Worm (Caenorhabditis elegans) whole organism, young adult: ENCODE results near the gene rol-6.
A peak's percentile ranks its signal among the peaks of the same experiment; 100 is the strongest.

Source experiments
- B0035.1 ChIP-seq: sonication (generic microtip); optimal IDR thresholded peaks from 2 replicates; lab custom pipeline; 2016; ENCODE audit warnings: missing genetic modification characterization, mild to moderate bottlenecking, missing compliant biosample characterization, missing genotype, missing genetic modification reagents
- B0336.3 ChIP-seq: fragments of 200-800 bp; sonication (Bioruptor generic); IDR thresholded peaks from 2 replicates; pipeline ENCODE4 v1.3.6; 2022; ENCODE audit warnings: missing genetic modification characterization, missing compliant biosample characterization
- F33H1.4 ChIP-seq: fragments of 200-800 bp; sonication (Bioruptor generic); IDR thresholded peaks from 2 replicates; pipeline ENCODE4 v1.3.6; 2022; ENCODE audit warnings: missing genetic modification reagents, missing genetic modification characterization, missing compliant biosample characterization
- F52B5.7 ChIP-seq: sonication (generic microtip); optimal IDR thresholded peaks from 2 replicates; lab custom pipeline; 2016; ENCODE audit warnings: mild to moderate bottlenecking, missing genetic modification characterization, missing compliant biosample characterization
- F57C9.4 ChIP-seq: sonication (generic microtip); optimal IDR thresholded peaks from 2 replicates; lab custom pipeline; 2017; ENCODE audit warnings: mild to moderate bottlenecking, missing genetic modification characterization, missing compliant biosample characterization
- T26A5.8 ChIP-seq: sonication (generic microtip); optimal IDR thresholded peaks from 2 replicates; lab custom pipeline; 2016; ENCODE audit warnings: missing genetic modification characterization, missing compliant biosample characterization
- Y56A3A.18 ChIP-seq: fragments of 200-800 bp; sonication (Bioruptor generic); IDR thresholded peaks from 2 replicates; pipeline ENCODE4 v1.3.6; 2022; ENCODE audit warnings: missing genetic modification reagents, missing genetic modification characterization, missing compliant biosample characterization
- Y67H2A.10 ChIP-seq: fragments of 200-800 bp; sonication (Bioruptor generic); conservative IDR thresholded peaks from 2 replicates; pipeline ENCODE4 v1.3.6; 2022; ENCODE audit warnings: missing genetic modification reagents, missing genetic modification characterization, missing compliant biosample characterization
- akir-1 ChIP-seq: fragments of 200-800 bp; sonication (Bioruptor generic); optimal IDR thresholded peaks from 2 replicates; lab custom pipeline; 2018; ENCODE audit warnings: mild to moderate bottlenecking, missing genetic modification characterization, moderate library complexity, missing compliant biosample characterization
- ama-1 ChIP-seq, 3 experiments: fragments of 150-350 bp in 1 of 3; sonication (generic microtip) in 2 of 3; optimal IDR thresholded peaks; 2 replicates each; lab custom pipeline; 2014 to 2018; ENCODE audit warnings: missing biosample characterization in 2 of 3, missing genetic modification characterization in 2 of 3, missing genetic modification reagents in 2 of 3
- aptf-2 ChIP-seq: fragments of 200-800 bp; sonication (Bioruptor generic); conservative IDR thresholded peaks from 2 replicates; pipeline ENCODE4 v1.3.6; 2022; ENCODE audit warnings: missing genetic modification reagents, missing genetic modification characterization, missing compliant biosample characterization
- attf-5 ChIP-seq: fragments of 200-800 bp; sonication (Bioruptor generic); optimal IDR thresholded peaks from 2 replicates; lab custom pipeline; 2018; ENCODE audit warnings: mild to moderate bottlenecking, missing genetic modification characterization, missing compliant biosample characterization
- bed-1 ChIP-seq: fragments of 200-800 bp; sonication (Bioruptor generic); IDR thresholded peaks from 2 replicates; pipeline ENCODE4 v1.3.6; 2022; ENCODE audit warnings: missing genetic modification reagents, missing genetic modification characterization, missing compliant biosample characterization
- ccch-3 ChIP-seq: fragments of 200-800 bp; sonication (Bioruptor generic); optimal IDR thresholded peaks from 2 replicates; lab custom pipeline; 2018; ENCODE audit warnings: mild to moderate bottlenecking, missing genetic modification characterization, missing compliant biosample characterization
- cebp-1 ChIP-seq, 2 experiments: fragments of 200-800 bp in 1 of 2; sonication (Bioruptor generic) in 1 of 2; sonication (generic microtip) in 1 of 2; IDR thresholded peaks in 1 of 2; optimal IDR thresholded peaks in 1 of 2; 2 replicates each; pipeline versions ENCODE4 v1.3.6 to Lab custom; 2017 to 2022; ENCODE audit warnings: missing compliant biosample characterization in 2 of 2, missing genetic modification characterization in 2 of 2, mild to moderate bottlenecking in 1 of 2, missing genetic modification reagents in 1 of 2, moderate library complexity in 1 of 2
- cebp-2 ChIP-seq: fragments of 200-800 bp; sonication (Bioruptor generic); IDR thresholded peaks from 2 replicates; pipeline ENCODE4 v1.3.6; 2022; ENCODE audit warnings: missing genetic modification characterization, missing compliant biosample characterization
- dpl-1 ChIP-seq: fragments of 150-350 bp; optimal IDR thresholded peaks from 2 replicates; lab custom pipeline; 2014; ENCODE audit warnings: missing biosample characterization, missing genetic modification reagents, missing genetic modification characterization
- efl-1 ChIP-seq: fragments of 150-350 bp; optimal IDR thresholded peaks from 2 replicates; lab custom pipeline; 2014; ENCODE audit warnings: missing biosample characterization, missing genetic modification reagents, missing genetic modification characterization
- egl-18 ChIP-seq: fragments of 200-800 bp; sonication (Bioruptor generic); IDR thresholded peaks from 2 replicates; pipeline ENCODE4 v1.3.6; 2022; ENCODE audit warnings: missing genetic modification reagents, missing genetic modification characterization, missing compliant biosample characterization
- ets-4 ChIP-seq: fragments of 200-800 bp; sonication (Bioruptor generic); optimal IDR thresholded peaks from 2 replicates; lab custom pipeline; 2018; ENCODE audit warnings: mild to moderate bottlenecking, missing genetic modification characterization, missing compliant biosample characterization
- gei-17 ChIP-seq: fragments of 200-800 bp; sonication (Bioruptor generic); optimal IDR thresholded peaks from 2 replicates; lab custom pipeline; 2018; ENCODE audit warnings: mild to moderate bottlenecking, missing genetic modification characterization, missing compliant biosample characterization
- hmg-1.2 ChIP-seq: fragments of 200-800 bp; sonication (Bioruptor generic); IDR thresholded peaks from 2 replicates; pipeline ENCODE4 v1.3.6; 2022; ENCODE audit warnings: missing genetic modification reagents, missing genetic modification characterization, missing compliant biosample characterization
- hrde-1 ChIP-seq: sonication (generic microtip); optimal IDR thresholded peaks from 2 replicates; lab custom pipeline; 2016; ENCODE audit warnings: missing genetic modification characterization, mild to moderate bottlenecking, missing compliant biosample characterization, moderate library complexity, missing genotype, missing genetic modification reagents, borderline replicate concordance
- hsf-1 ChIP-seq: fragments of 200-800 bp; sonication (Bioruptor generic); IDR thresholded peaks from 2 replicates; pipeline ENCODE4 v1.3.6; 2022; ENCODE audit warnings: missing genetic modification reagents, missing genetic modification characterization, missing compliant biosample characterization
- let-607 ChIP-seq, 2 experiments: fragments of 200-800 bp in 1 of 2; sonication (Bioruptor generic) in 1 of 2; sonication (generic microtip) in 1 of 2; optimal IDR thresholded peaks; 2 replicates each; lab custom pipeline; 2016 to 2018; ENCODE audit warnings: mild to moderate bottlenecking in 2 of 2, missing compliant biosample characterization in 2 of 2, missing genetic modification characterization in 2 of 2, moderate library complexity in 2 of 2, missing genotype in 1 of 2
- lin-54 ChIP-seq: fragments of 200-800 bp; sonication (Bioruptor generic); optimal IDR thresholded peaks from 2 replicates; lab custom pipeline; 2018; ENCODE audit warnings: mild to moderate bottlenecking, missing genetic modification characterization, missing compliant biosample characterization
- lir-1 ChIP-seq: fragments of 200-800 bp; sonication (Bioruptor generic); conservative IDR thresholded peaks from 2 replicates; pipeline ENCODE4 v1.3.6; 2022; ENCODE audit warnings: missing genetic modification reagents, missing genetic modification characterization, missing compliant biosample characterization
- madf-3 ChIP-seq: fragments of 200-800 bp; sonication (Bioruptor generic); IDR thresholded peaks from 2 replicates; pipeline ENCODE4 v1.3.6; 2022; ENCODE audit warnings: missing genetic modification reagents, missing genetic modification characterization, missing compliant biosample characterization
- mcd-1 ChIP-seq: fragments of 200-800 bp; sonication (Bioruptor generic); IDR thresholded peaks from 2 replicates; pipeline ENCODE4 v1.3.6; 2022; ENCODE audit warnings: missing genetic modification reagents, missing genetic modification characterization, missing compliant biosample characterization
- mel-28 ChIP-seq: sonication (generic microtip); optimal IDR thresholded peaks from 2 replicates; lab custom pipeline; 2016; ENCODE audit warnings: borderline replicate concordance, mild to moderate bottlenecking, missing genetic modification characterization, missing compliant biosample characterization
- mes-4 ChIP-seq: sonication (generic microtip); optimal IDR thresholded peaks from 2 replicates; lab custom pipeline; 2016; ENCODE audit warnings: missing genotype, missing genetic modification characterization, missing compliant biosample characterization
- nhr-179 ChIP-seq: sonication (generic microtip); optimal IDR thresholded peaks from 2 replicates; lab custom pipeline; 2016; ENCODE audit warnings: mild to moderate bottlenecking, missing genetic modification characterization, missing compliant biosample characterization
- nhr-80 ChIP-seq: sonication (generic microtip); optimal IDR thresholded peaks from 2 replicates; lab custom pipeline; 2016; ENCODE audit warnings: missing genetic modification characterization, missing compliant biosample characterization
- nhr-90 ChIP-seq: sonication (generic microtip); optimal IDR thresholded peaks from 2 replicates; lab custom pipeline; 2016; ENCODE audit warnings: missing genotype, mild to moderate bottlenecking, missing genetic modification characterization, missing compliant biosample characterization
- pha-4 ChIP-seq: fragments of 150-350 bp; sonication (generic microtip); optimal IDR thresholded peaks from 2 replicates; lab custom pipeline; 2014; ENCODE audit warnings: missing biosample characterization, missing genetic modification reagents, missing genetic modification characterization
- rcor-1 ChIP-seq: fragments of 200-800 bp; sonication (Bioruptor generic); IDR thresholded peaks from 2 replicates; pipeline ENCODE4 v1.3.6; 2022; ENCODE audit warnings: missing genetic modification reagents, missing genetic modification characterization, missing compliant biosample characterization
- repo-1 ChIP-seq: sonication (generic microtip); optimal IDR thresholded peaks from 2 replicates; lab custom pipeline; 2017; ENCODE audit warnings: mild to moderate bottlenecking, missing genetic modification characterization, missing compliant biosample characterization
- sdz-38 ChIP-seq: sonication (generic microtip); optimal IDR thresholded peaks from 2 replicates; lab custom pipeline; 2016; ENCODE audit warnings: missing genotype, missing genetic modification characterization, missing compliant biosample characterization
- snpc-3.4 ChIP-seq: sonication (generic microtip); optimal IDR thresholded peaks from 2 replicates; lab custom pipeline; 2017; ENCODE audit warnings: missing genetic modification characterization, mild to moderate bottlenecking, missing compliant biosample characterization, antibody characterized with exemption, moderate library complexity, missing genotype, missing genetic modification reagents
- somi-1 ChIP-seq: fragments of 200-800 bp; sonication (Bioruptor generic); optimal IDR thresholded peaks from 2 replicates; lab custom pipeline; 2018; ENCODE audit warnings: mild to moderate bottlenecking, missing genetic modification characterization, missing compliant biosample characterization
- sptf-2 ChIP-seq: fragments of 200-800 bp; sonication (Bioruptor generic); optimal IDR thresholded peaks from 2 replicates; lab custom pipeline; 2018; ENCODE audit warnings: mild to moderate bottlenecking, missing genetic modification characterization, missing compliant biosample characterization
- ztf-22 ChIP-seq: fragments of 200-800 bp; sonication (Bioruptor generic); optimal IDR thresholded peaks from 2 replicates; lab custom pipeline; 2018; ENCODE audit warnings: mild to moderate bottlenecking, missing genetic modification characterization, moderate library complexity, missing compliant biosample characterization
- ztf-26 ChIP-seq: sonication (generic microtip); optimal IDR thresholded peaks from 2 replicates; lab custom pipeline; 2017; ENCODE audit warnings: missing genetic modification characterization, missing compliant biosample characterization
- ztf-3 ChIP-seq: fragments of 200-800 bp; sonication (Bioruptor generic); optimal IDR thresholded peaks from 2 replicates; lab custom pipeline; 2018; ENCODE audit warnings: mild to moderate bottlenecking, missing genetic modification characterization, missing compliant biosample characterization

rol-6 gene

DNA sequence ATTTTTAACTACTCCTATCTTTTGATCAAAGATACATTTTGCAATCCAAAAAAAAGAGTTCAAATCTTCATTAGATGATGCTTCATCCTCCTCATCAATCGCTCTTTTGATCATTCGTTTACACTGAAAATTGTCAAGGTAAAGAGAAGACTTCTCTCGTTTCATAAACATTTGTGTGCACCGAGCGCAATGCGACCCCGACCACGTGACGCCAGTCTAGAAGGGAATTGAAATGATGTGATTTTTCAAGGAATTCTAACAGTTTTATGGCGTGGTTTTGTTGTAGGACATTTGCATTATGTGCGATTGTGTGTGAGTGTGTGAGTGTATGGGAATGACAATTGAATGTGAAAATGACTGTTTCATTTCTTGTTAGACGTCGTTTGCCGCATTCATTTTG lies 8.4 kb downstream of the rol-6 start (continued):
- TF ChIP-seq B0336.3 (GFP tag; lab: Robert Waterston, UW) (no peak), lin-54 (no peak), efl-1 (GFP tag; lab: Kevin White, UChicago) (no peak), aptf-2 (GFP tag; lab: Robert Waterston, UW) (no peak), let-607 (tag; optimal IDR thresholded peaks at IDR 0.05; lab: Kevin White, UChicago) (no peak), ets-4 (GFP tag; lab: Kevin White, UChicago) (no peak), F52B5.7 (no peak), somi-1 (GFP tag; lab: Kevin White, UChicago) (peak; percentile 34), akir-1 (GFP tag; lab: Kevin White, UChicago) (no peak)

DNA sequence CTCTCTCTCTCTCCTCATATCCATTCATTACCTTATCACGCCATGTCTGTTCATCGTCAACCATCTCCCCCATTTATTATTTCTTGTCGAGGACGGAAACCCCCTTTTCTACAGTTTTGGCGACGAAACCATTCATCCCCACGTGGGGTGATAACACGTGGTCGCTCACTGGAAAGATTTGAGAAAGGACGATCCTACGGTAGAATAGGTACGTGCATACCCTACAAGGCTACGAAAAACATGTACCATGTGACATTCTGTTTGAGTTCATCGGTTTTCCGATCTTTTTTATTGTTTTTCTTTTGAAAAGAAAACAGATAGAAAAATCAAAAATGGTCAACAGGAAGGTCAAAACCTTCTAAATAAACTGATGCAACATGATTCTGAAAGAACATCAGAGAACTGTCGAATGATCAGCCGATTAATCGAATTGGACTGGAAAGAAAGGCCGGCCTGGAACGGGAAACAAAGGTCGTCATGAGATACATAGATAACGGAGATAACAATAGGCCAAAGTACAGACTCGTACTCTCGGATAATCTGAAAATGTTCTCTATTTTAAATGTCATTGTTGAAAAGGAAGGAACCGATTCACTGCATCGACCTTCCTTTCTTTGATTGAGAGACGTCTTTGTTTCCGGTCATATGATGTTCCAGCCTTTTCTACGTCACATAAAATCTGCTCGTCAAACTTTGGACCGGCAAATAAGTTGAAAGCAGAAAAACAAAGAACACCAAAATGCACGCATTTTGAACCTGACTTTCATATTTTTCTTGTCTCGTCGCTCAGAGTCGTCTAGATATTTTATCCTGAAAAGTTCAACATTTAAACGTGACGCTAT lies 9.4 kb downstream of the rol-6 start:
- TF ChIP-seq cebp-2 (no peak), hsf-1 (GFP tag; lab: Robert Waterston, UW) (0 out of 2 replicates have a peak, but pooled peaks have one; percentile 44), somi-1 (GFP tag; lab: Kevin White, UChicago) (peak; percentile 88), B0035.1 (no peak), repo-1 (no peak), ztf-3 (no peak), akir-1 (GFP tag; lab: Kevin White, UChicago) (no peak), snpc-3.4 (tag; lab: Kevin White, UChicago) (no peak), B0336.3 (GFP tag; lab: Robert Waterston, UW) (peak; percentile 62), nhr-90 (tag; lab: Kevin White, UChicago) (peak; percentile 34), lin-54 (no peak), egl-18 (no peak), madf-3 (GFP tag; lab: Robert Waterston, UW) (0 out of 2 replicates have a peak, but pooled peaks have one; percentile 21), mcd-1 (GFP tag; lab: Robert Waterston, UW) (0 out of 2 replicates have a peak, but pooled peaks have one; percentile 21), F57C9.4 (tag; lab: Kevin White, UChicago) (no peak), mel-28 (no peak), ccch-3 (GFP tag; lab: Kevin White, UChicago) (no peak), ama-1 (optimal IDR thresholded peaks at IDR 0.05; lab: Kevin White, UChicago) (no peak), ama-1 (GFP tag; optimal IDR thresholded peaks at IDR 0.05; lab: Kevin White, UChicago) (no peak), ztf-22 (GFP tag; lab: Kevin White, UChicago) (no peak), F33H1.4 (GFP tag; lab: Robert Waterston, UW) (no peak), cebp-1 (GFP tag; IDR thresholded peaks at IDR 0.05; lab: Robert Waterston, UW) (0 out of 2 replicates have a peak, but pooled peaks have one; percentile 14), cebp-1 (tag; optimal IDR thresholded peaks at IDR 0.05; lab: Kevin White, UChicago) (peak; percentile 41), Y67H2A.10 (GFP tag; lab: Robert Waterston, UW) (no peak), rcor-1 (GFP tag; lab: Robert Waterston, UW) (no peak), mes-4 (tag; lab: Kevin White, UChicago) (no peak), T26A5.8 (no peak), bed-1 (GFP tag; lab: Robert Waterston, UW) (no peak), sdz-38 (tag; lab: Kevin White, UChicago) (no peak), hmg-1.2 (GFP tag; lab: Robert Waterston, UW) (no peak), nhr-179 (tag; lab: Kevin White, UChicago) (no peak), dpl-1 (GFP tag; lab: Kevin White, UChicago) (no peak), gei-17 (no peak), sptf-2 (GFP tag; lab: Kevin White, UChicago) (no peak), let-607 (tag; optimal IDR thresholded peaks at IDR 0.05; lab: Kevin White, UChicago) (peak in 1 of 2 experiments; percentile 22), lir-1 (GFP tag; lab: Robert Waterston, UW) (0 out of 2 replicates have a peak, but pooled peaks have one; percentile 6), Y56A3A.18 (GFP tag; lab: Robert Waterston, UW) (no peak), attf-5 (GFP tag; lab: Kevin White, UChicago) (no peak), ztf-26 (peak; percentile 80), pha-4 (tag; lab: Kevin White, UChicago) (no peak), nhr-80 (tag; lab: Kevin White, UChicago) (peak; percentile 16), hrde-1 (no peak)
